Fruit fly (Drosophila melanogaster): ENCODE data around the gene CG5404.

Gene CG5404

dm6 chr3R:15677074-15677409, 27.4 kb upstream of the CG5404 start:
- TF ChIP-seq Pdp1 (GFP tag; optimal IDR thresholded peaks at IDR 0.05) (peak in 1 of 2 experiments; percentile 97), da (GFP tag; optimal IDR thresholded peaks at IDR 0.05) (no peak), Sox102F (GFP tag; optimal IDR thresholded peaks at IDR 0.05) (peak; percentile 9), eve (GFP tag; optimal IDR thresholded peaks at IDR 0.05) (peak in 1 of 2 experiments; percentile 75), fd96Cb (tag; optimal IDR thresholded peaks at IDR 0.05) (no peak), HHEX (GFP tag; optimal IDR thresholded peaks at IDR 0.05) (no peak), CG16813 (GFP tag; IDR thresholded peaks at IDR 0.05; ENCODE audit: partially characterized antibody) (no peak), lmd (GFP tag; IDR thresholded peaks at IDR 0.05) (0 out of 2 replicates have a peak, but pooled peaks have one; percentile 13), lov (optimal IDR thresholded peaks at IDR 0.05) (no peak), lov (GFP tag; IDR thresholded peaks at IDR 0.05) (0 out of 3 replicates have a peak, but pooled peaks have one; percentile 25), CG10274 (GFP tag; optimal IDR thresholded peaks at IDR 0.05) (peak; percentile 4)

- TF ChIP-seq trem (tag; optimal IDR thresholded peaks at IDR 0.05) (no peak), fd64A (GFP tag; optimal IDR thresholded peaks at IDR 0.05) (peak; percentile 40), chinmo (GFP tag; IDR thresholded peaks at IDR 0.05; ENCODE audit: partially characterized antibody) (0 out of 4 replicates have a peak, but pooled peaks have one; percentile 31), CG33557 (GFP tag; optimal IDR thresholded peaks at IDR 0.05) (peak; percentile 28), gce (GFP tag; IDR thresholded peaks at IDR 0.05) (no peak), sug (tag; optimal IDR thresholded peaks at IDR 0.05) (peak; percentile 23), kni (GFP tag; optimal IDR thresholded peaks at IDR 0.05) (peak; percentile 38), CG13296 (GFP tag; optimal IDR thresholded peaks at IDR 0.05) (no peak), gsb (GFP tag; IDR thresholded peaks at IDR 0.05) (no peak), eve (GFP tag; optimal IDR thresholded peaks at IDR 0.05) (no peak), Fer2 (tag; optimal IDR thresholded peaks at IDR 0.05) (no peak), D19A (tag; optimal IDR thresholded peaks at IDR 0.05) (no peak), aop (GFP tag; IDR thresholded peaks at IDR 0.05) (no peak), HmgZ (tag; optimal IDR thresholded peaks at IDR 0.05) (no peak), CG1832 (GFP tag; optimal IDR thresholded peaks at IDR 0.05) (no peak), lola (GFP tag; optimal IDR thresholded peaks at IDR 0.05) (peak in 1 of 3 experiments; percentile 36), Adf1 (GFP tag; IDR thresholded peaks at IDR 0.05) (no peak), hth (optimal IDR thresholded peaks at IDR 0.05) (no peak), CG10209 (GFP tag; optimal IDR thresholded peaks at IDR 0.05) (peak; percentile 16), CG11456 (GFP tag; IDR thresholded peaks at IDR 0.05) (no peak), CG13624 (GFP tag; optimal IDR thresholded peaks at IDR 0.05) (no peak), CG4424 (GFP tag; optimal IDR thresholded peaks at IDR 0.05) (peak; percentile 8), CG7745 (tag; optimal IDR thresholded peaks at IDR 0.05) (peak; percentile 59), sna (GFP tag; IDR thresholded peaks at IDR 0.05; ENCODE audit: partially characterized antibody) (no peak), zfh1 (GFP tag; IDR thresholded peaks at IDR 0.05) (peak; percentile 48; the same call in 1 of the 3 replicates), CG13424 (tag; optimal IDR thresholded peaks at IDR 0.05) (no peak), gfzf (GFP tag; optimal IDR thresholded peaks at IDR 0.05) (no peak), Atf-2 (GFP tag; optimal IDR thresholded peaks at IDR 0.05) (no peak), MTF-1 (GFP tag; optimal IDR thresholded peaks at IDR 0.05; ENCODE audit: borderline replicate concordance) (no peak), TFAM (GFP tag; optimal IDR thresholded peaks at IDR 0.05) (no peak), amos (GFP tag; IDR thresholded peaks at IDR 0.05; ENCODE audit: partially characterized antibody) (no peak), tup (GFP tag; optimal IDR thresholded peaks at IDR 0.05) (no peak), Atf6 (GFP tag; IDR thresholded peaks at IDR 0.05) (no peak), bsh (GFP tag; optimal IDR thresholded peaks at IDR 0.05) (peak in 1 of 2 experiments; percentile 19), MBD-R2 (GFP tag; IDR thresholded peaks at IDR 0.05) (no peak), Sry-δ (GFP tag; optimal IDR thresholded peaks at IDR 0.05) (no peak), CG4360 (GFP tag; IDR thresholded peaks at IDR 0.05) (0 out of 2 replicates have a peak, but pooled peaks have one; percentile 21), CG2120 (GFP tag; optimal IDR thresholded peaks at IDR 0.05) (no peak), Hr51 (GFP tag; optimal IDR thresholded peaks at IDR 0.05) (no peak)
Observed at dm6 chr3R:15677550-15677973, 26.9 kb upstream of the CG5404 start.

All from whole organism, embryonic.